Worm (Caenorhabditis elegans): ENCODE results near the gene pqn-74.

pqn-74 gene

DNA sequence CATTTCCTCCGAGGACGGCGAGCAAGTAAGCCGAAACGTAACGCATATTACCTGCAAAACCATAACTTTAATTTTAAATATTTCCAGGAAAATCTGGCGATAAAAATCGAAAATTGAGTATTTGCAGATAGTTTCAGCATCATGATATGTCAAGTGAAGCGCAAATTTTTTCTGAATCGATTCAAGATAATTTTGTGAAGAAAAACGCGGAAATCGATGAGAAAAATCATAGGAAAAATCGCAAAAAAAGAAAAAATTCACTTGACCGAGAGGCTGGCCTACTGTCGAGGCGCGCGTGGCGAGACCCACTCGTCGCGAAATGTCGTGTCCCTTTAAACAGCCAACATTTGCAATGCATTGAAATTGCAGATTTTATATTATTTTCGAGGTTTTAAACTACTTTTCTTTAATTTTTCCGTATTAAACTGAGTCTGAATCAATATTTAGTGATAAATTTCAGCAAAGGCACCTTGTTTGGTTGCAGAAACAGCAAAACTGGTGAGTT, 39.1 kb upstream of the pqn-74 start, which contains the start of the genes rla-2, popl-7 and Y62E10A.24:
Gene rla-2 (minus strand): TSS at position 51 of the 505 bp plus-strand sequence.
Gene popl-7 (plus strand): TSS at position 455 of the 505 bp plus-strand sequence.
Gene Y62E10A.24 (plus strand): TSS at position 476 of the 505 bp plus-strand sequence.
- no peak for TF ChIP-seq R02D3.7 (tag; optimal IDR thresholded peaks at IDR 0.05)
- TF ChIP-seq lsy-2 (tag; optimal IDR thresholded peaks at IDR 0.05): peak in 1 of 2 experiments; percentile 80
- TF ChIP-seq nhr-129 (tag; optimal IDR thresholded peaks at IDR 0.05): peak; percentile 61
- TF ChIP-seq C34F6.9 (tag; optimal IDR thresholded peaks at IDR 0.05): peak; percentile 40
- peak; percentile 55 for TF ChIP-seq unc-55 (GFP tag; optimal IDR thresholded peaks at IDR 0.05)

DNA sequence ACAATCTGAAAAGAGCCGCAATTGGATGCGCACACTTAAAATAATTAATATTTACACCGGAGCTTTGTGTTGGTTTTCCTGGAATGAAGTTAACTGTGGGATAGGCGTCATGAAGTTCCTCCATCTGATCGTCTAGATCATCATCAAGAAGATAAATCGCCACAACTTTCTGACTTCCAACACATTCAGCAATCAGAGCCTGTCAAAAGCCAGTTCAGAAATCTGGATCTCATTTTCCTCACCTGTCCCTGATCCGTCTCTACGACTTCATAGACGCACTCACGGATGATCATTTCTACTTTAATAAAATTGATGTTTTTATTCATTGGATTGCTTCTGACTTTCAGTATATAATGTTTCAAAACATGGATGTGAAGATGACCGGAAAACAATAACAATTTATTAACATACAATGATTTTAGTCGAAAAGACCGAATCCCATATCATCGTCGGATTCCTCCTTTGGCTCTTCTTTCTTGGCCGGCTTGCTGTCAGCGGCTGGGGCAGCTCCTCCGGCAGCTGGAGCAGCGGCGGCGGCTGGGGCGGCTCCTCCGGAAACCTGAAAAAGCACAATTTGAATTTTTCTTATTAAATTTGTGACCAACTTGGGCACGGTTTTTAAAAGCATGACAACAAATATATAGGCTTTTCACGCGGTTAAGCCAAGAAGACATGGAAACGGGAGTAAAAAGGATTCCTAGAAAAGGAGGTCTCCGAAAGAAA, 38.1 kb upstream of the pqn-74 start, which contains the start of gene agt-1:
Gene agt-1 (minus strand): TSS at position 293 of the 723 bp plus-strand sequence.
- TF ChIP-seq sem-4 (tag; optimal IDR thresholded peaks at IDR 0.05): no peak

DNA sequence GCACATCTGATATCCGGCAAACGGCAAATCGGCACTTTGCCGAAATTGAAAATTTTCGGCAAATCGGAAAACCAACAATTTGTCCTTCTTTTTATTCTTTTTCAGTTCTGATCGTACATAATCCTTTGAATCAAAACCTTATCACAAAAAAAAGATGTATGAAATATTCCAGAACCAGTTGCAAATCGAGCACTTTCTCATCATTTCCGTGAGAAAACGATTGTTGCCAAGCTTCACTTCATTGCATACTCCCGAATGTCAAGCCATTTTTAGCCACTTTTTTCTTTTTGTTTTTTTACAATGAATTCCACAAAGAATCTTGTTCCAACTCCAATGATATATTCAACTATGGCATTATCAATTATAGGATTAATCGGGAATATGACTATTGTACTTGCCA, 33.7 kb upstream of the pqn-74 start, which contains the start of gene srsx-25:
Gene srsx-25 (plus strand): TSS at position 301 of the 400 bp plus-strand sequence.
- no peak for TF ChIP-seq fos-1 (tag; optimal IDR thresholded peaks at IDR 0.05)
- TF ChIP-seq elt-3 (tag; optimal IDR thresholded peaks at IDR 0.05): no peak
- no peak for TF ChIP-seq lin-13 (GFP tag; optimal IDR thresholded peaks at IDR 0.05)
- TF ChIP-seq mbf-1 (tag; optimal IDR thresholded peaks at IDR 0.05): no peak
- no peak for TF ChIP-seq zag-1 (tag; optimal IDR thresholded peaks at IDR 0.05)
- TF ChIP-seq aly-2 (tag; optimal IDR thresholded peaks at IDR 0.05): no peak
- TF ChIP-seq sma-3 (GFP tag; optimal IDR thresholded peaks at IDR 0.05): no peak
- no peak for TF ChIP-seq unc-39 (tag; optimal IDR thresholded peaks at IDR 0.05)
- TF ChIP-seq ZK546.5 (tag; optimal IDR thresholded peaks at IDR 0.05): no peak
- no peak for TF ChIP-seq nhr-6 (tag; optimal IDR thresholded peaks at IDR 0.05)
- TF ChIP-seq unc-55 (GFP tag; optimal IDR thresholded peaks at IDR 0.05): no peak
- TF ChIP-seq alr-1 (tag; optimal IDR thresholded peaks at IDR 0.05): no peak
- no peak for TF ChIP-seq ceh-82 (tag; optimal IDR thresholded peaks at IDR 0.05)
- no peak for TF ChIP-seq snpc-4 (tag; optimal IDR thresholded peaks at IDR 0.05)
- no peak for TF ChIP-seq ceh-16 (tag; optimal IDR thresholded peaks at IDR 0.05)
- no peak for TF ChIP-seq egl-27 (tag; optimal IDR thresholded peaks at IDR 0.05)
- no peak for TF ChIP-seq C34F6.9 (tag; optimal IDR thresholded peaks at IDR 0.05)
- no peak for TF ChIP-seq ztf-11 (tag; optimal IDR thresholded peaks at IDR 0.05)

DNA sequence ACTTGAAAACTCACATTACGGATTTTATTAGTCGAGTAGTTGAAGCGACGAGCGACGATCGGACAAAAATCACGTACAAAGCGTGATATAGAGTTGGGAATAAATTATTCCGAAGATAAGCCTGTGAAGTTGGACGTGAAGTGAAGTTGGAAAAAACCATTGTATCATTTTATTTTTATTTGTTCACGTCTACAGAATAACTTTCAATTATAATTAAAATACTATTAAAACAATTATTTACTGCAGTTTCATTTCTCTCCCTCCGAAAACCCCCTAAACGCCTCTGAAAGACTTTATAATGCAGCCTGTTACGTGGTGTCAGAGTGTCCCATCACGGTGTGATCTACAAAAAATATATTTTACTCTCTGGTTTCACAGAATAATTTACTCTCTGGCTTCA, 28.9 kb upstream of the pqn-74 start, which contains the start of gene Y62E10A.3:
Gene Y62E10A.3 (minus strand): TSS at position 101 of the 400 bp plus-strand sequence.
- TF ChIP-seq unc-39 (tag; optimal IDR thresholded peaks at IDR 0.05): no peak
- no peak for TF ChIP-seq ztf-4 (tag; optimal IDR thresholded peaks at IDR 0.05)
- no peak for TF ChIP-seq lsy-2 (tag; optimal IDR thresholded peaks at IDR 0.05)
- no peak for TF ChIP-seq lin-13 (GFP tag; optimal IDR thresholded peaks at IDR 0.05)
- no peak for TF ChIP-seq elt-1 (tag; optimal IDR thresholded peaks at IDR 0.05)
- TF ChIP-seq skn-1 (tag; optimal IDR thresholded peaks at IDR 0.05): no peak
- TF ChIP-seq nhr-129 (tag; optimal IDR thresholded peaks at IDR 0.05): no peak
- TF ChIP-seq snpc-4 (tag; optimal IDR thresholded peaks at IDR 0.05): no peak
- TF ChIP-seq nhr-77 (tag; optimal IDR thresholded peaks at IDR 0.05): no peak
- no peak for TF ChIP-seq ztf-1 (GFP tag; conservative IDR thresholded peaks at IDR 0.05)
- no peak for TF ChIP-seq zag-1 (tag; optimal IDR thresholded peaks at IDR 0.05)
- no peak for TF ChIP-seq sma-3 (GFP tag; optimal IDR thresholded peaks at IDR 0.05)
- TF ChIP-seq blmp-1 (tag; optimal IDR thresholded peaks at IDR 0.05; ENCODE audit: insufficient read depth): no peak
- no peak for TF ChIP-seq lin-39 (tag; optimal IDR thresholded peaks at IDR 0.05)

DNA sequence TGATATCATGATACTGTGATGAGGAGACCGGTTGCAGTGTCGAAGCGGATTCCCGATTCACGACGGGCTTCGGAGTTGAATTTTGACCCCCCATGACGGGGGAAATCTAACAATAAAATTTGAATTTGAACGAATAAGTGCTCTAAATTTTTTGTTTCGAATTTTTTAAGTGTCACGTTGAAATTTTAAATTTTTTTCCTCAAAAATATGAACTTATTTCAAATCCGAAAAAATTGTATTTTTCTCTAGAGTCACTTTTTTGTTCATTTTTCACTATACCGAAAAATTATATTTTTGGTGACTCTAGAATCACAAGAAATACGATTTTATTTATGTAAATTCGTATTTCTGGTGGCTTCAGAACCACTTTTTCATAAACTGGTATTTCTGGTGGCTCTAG, 27.3 kb upstream of the pqn-74 start, which contains the start of gene W02A2.8:
Gene W02A2.8 (minus strand): TSS at position 101 of the 400 bp plus-strand sequence.
- no peak for TF ChIP-seq lin-11 (tag; optimal IDR thresholded peaks at IDR 0.05)
- TF ChIP-seq mab-5 (tag; optimal IDR thresholded peaks at IDR 0.05): no peak
- no peak for TF ChIP-seq C34F6.9 (tag; optimal IDR thresholded peaks at IDR 0.05)
- no peak for TF ChIP-seq mbf-1 (tag; optimal IDR thresholded peaks at IDR 0.05)
- TF ChIP-seq unc-39 (tag; optimal IDR thresholded peaks at IDR 0.05): no peak
- TF ChIP-seq sma-3 (GFP tag; optimal IDR thresholded peaks at IDR 0.05): no peak
- TF ChIP-seq ztf-4 (tag; optimal IDR thresholded peaks at IDR 0.05): no peak
- no peak for TF ChIP-seq zag-1 (tag; optimal IDR thresholded peaks at IDR 0.05)
- no peak for TF ChIP-seq nhr-77 (tag; optimal IDR thresholded peaks at IDR 0.05)
